Worm (Caenorhabditis elegans) whole organism, late embryonic: Measurements from ENCODE around the gene zim-1.

Experiments used
- ceh-30 ChIP-seq: fragments of 150-350 bp; optimal IDR thresholded peaks from 2 replicates; lab custom pipeline; 2014; ENCODE audit warnings: missing biosample characterization, missing genetic modification characterization

zim-1 gene

ce11 chrIV:10602644-10603043 lies 55.8 kb downstream of the zim-1 start, which contains the start of gene R09H10.2:
Gene R09H10.2, plus strand, starts transcription at chrIV:10602944.
- no peak for TF ChIP-seq ceh-30 (tag; lab: Kevin White, UChicago)
